Fruit fly (Drosophila melanogaster) whole organism, embryonic: ENCODE data around the gene CG43895.

Source experiments
- Adf1 ChIP-seq: fragments of 200-800 bp; sonication (Bioruptor generic); IDR thresholded peaks from 2 replicates; pipeline ENCODE4 v1.3.6; 2022; ENCODE audit warnings: missing biosample characterization, missing genetic modification characterization
- Bteb2 ChIP-seq: fragments of 200-800 bp; sonication (Bioruptor generic); optimal IDR thresholded peaks from 2 replicates; lab custom pipeline; 2016; ENCODE audit warnings: missing biosample characterization, missing genetic modification characterization
- CG10209 ChIP-seq: fragments of 200-800 bp; sonication (Bioruptor generic); optimal IDR thresholded peaks from 3 replicates; lab custom pipeline; 2017; ENCODE audit warnings: missing biosample characterization, mild to moderate bottlenecking, missing genetic modification characterization, missing genetic modification reagents
- CG10321 ChIP-seq: fragments of 200-800 bp; sonication (Bioruptor generic); IDR thresholded peaks from 2 replicates; pipeline ENCODE4 v1.3.6; 2022; ENCODE audit warnings: missing biosample characterization, missing genetic modification characterization
- CG12219 ChIP-seq: fragments of 200-800 bp; sonication (Bioruptor generic); optimal IDR thresholded peaks from 3 replicates; lab custom pipeline; 2018; ENCODE audit warnings: missing biosample characterization, mild to moderate bottlenecking, missing genetic modification characterization
- CG12659 ChIP-seq: fragments of 200-800 bp; sonication (Bioruptor generic); optimal IDR thresholded peaks from 3 replicates; lab custom pipeline; 2017; ENCODE audit warnings: mild to moderate bottlenecking, missing biosample characterization, missing genetic modification reagents, missing genetic modification characterization
- CG15514 ChIP-seq: fragments of 200-800 bp; sonication (Bioruptor generic); optimal IDR thresholded peaks from 3 replicates; lab custom pipeline; 2017; ENCODE audit warnings: missing biosample characterization, missing genetic modification characterization, mild to moderate bottlenecking, moderate library complexity, missing genetic modification reagents
- CG15601 ChIP-seq: fragments of 200-800 bp; sonication (Bioruptor generic); optimal IDR thresholded peaks from 3 replicates; lab custom pipeline; 2019; ENCODE audit warnings: missing biosample characterization, mild to moderate bottlenecking, missing genetic modification characterization, moderate library complexity
- CG17361 ChIP-seq: fragments of 200-800 bp; sonication (Bioruptor generic); IDR thresholded peaks from 3 replicates; pipeline ENCODE4 v1.3.6; 2022; ENCODE audit warnings: missing biosample characterization, missing genetic modification characterization
- CG17802 ChIP-seq: fragments of 200-800 bp; sonication (Bioruptor generic); optimal IDR thresholded peaks from 2 replicates; lab custom pipeline; 2018; ENCODE audit warnings: missing biosample characterization, mild to moderate bottlenecking, missing genetic modification characterization, moderate library complexity
- CG2116 ChIP-seq: fragments of 200-800 bp; sonication (Bioruptor generic); optimal IDR thresholded peaks from 3 replicates; lab custom pipeline; 2018; ENCODE audit warnings: missing biosample characterization, mild to moderate bottlenecking, missing genetic modification characterization
- CG34224 ChIP-seq: fragments of 200-800 bp; sonication (Bioruptor generic); IDR thresholded peaks from 3 replicates; pipeline ENCODE4 v1.3.6; 2022; ENCODE audit warnings: missing biosample characterization, missing genetic modification characterization; ENCODE audit not compliant: partially characterized antibody
- CG42726 ChIP-seq: fragments of 200-800 bp; sonication (Bioruptor generic); IDR thresholded peaks from 2 replicates; pipeline ENCODE4 v1.3.6; 2022; ENCODE audit warnings: missing biosample characterization, missing genetic modification characterization; ENCODE audit not compliant: partially characterized antibody
- CG4820 ChIP-seq: fragments of 200-800 bp; sonication (Bioruptor generic); optimal IDR thresholded peaks from 3 replicates; lab custom pipeline; 2016; ENCODE audit warnings: missing biosample characterization, missing genetic modification characterization
- CG6175 ChIP-seq: fragments of 200-800 bp; sonication (Bioruptor generic); IDR thresholded peaks from 3 replicates; pipeline ENCODE4 v1.3.6; 2022; ENCODE audit warnings: missing biosample characterization, missing genetic modification characterization
- CG6683 ChIP-seq: fragments of 200-800 bp; sonication (Bioruptor generic); optimal IDR thresholded peaks from 2 replicates; lab custom pipeline; 2017; ENCODE audit warnings: missing biosample characterization, mild to moderate bottlenecking, missing genetic modification characterization, missing genetic modification reagents
- CG8281 ChIP-seq: fragments of 200-800 bp; sonication (Bioruptor generic); optimal IDR thresholded peaks from 2 replicates; lab custom pipeline; 2018; ENCODE audit warnings: missing biosample characterization, mild to moderate bottlenecking, missing genetic modification characterization, moderate library complexity
- CG8290 ChIP-seq, 3 experiments: fragments of 200-800 bp; sonication (Bioruptor generic); optimal IDR thresholded peaks; 2 replicates each; lab custom pipeline; 2016 to 2019; ENCODE audit warnings: missing biosample characterization in 3 of 3, missing genetic modification characterization in 3 of 3, mild to moderate bottlenecking in 2 of 3, moderate library complexity in 1 of 3
- CG9215 ChIP-seq: fragments of 200-800 bp; sonication (Bioruptor generic); IDR thresholded peaks from 2 replicates; pipeline ENCODE4 v1.3.6; 2022; ENCODE audit warnings: missing biosample characterization, missing genetic modification characterization
- Chrac-16 ChIP-seq: fragments of 200-800 bp; sonication (Bioruptor generic); optimal IDR thresholded peaks from 3 replicates; lab custom pipeline; 2016; ENCODE audit warnings: missing biosample characterization, missing genetic modification characterization
- ERR ChIP-seq: fragments of 200-800 bp; sonication (Bioruptor generic); optimal IDR thresholded peaks from 2 replicates; lab custom pipeline; 2016; ENCODE audit warnings: missing biosample characterization, missing genetic modification characterization
- Fer1 ChIP-seq: fragments of 200-800 bp; sonication (Bioruptor generic); optimal IDR thresholded peaks from 2 replicates; lab custom pipeline; 2017; ENCODE audit warnings: missing biosample characterization, mild to moderate bottlenecking, missing genetic modification characterization
- Kr ChIP-seq: fragments of 200-800 bp; sonication (Bioruptor generic); optimal IDR thresholded peaks from 2 replicates; lab custom pipeline; 2017; ENCODE audit warnings: missing biosample characterization, mild to moderate bottlenecking, missing genetic modification characterization
- MESR4 ChIP-seq: fragments of 200-800 bp; sonication (Bioruptor generic); optimal IDR thresholded peaks from 2 replicates; lab custom pipeline; 2018; ENCODE audit warnings: missing biosample characterization, mild to moderate bottlenecking, missing genetic modification characterization, moderate library complexity
- MTF-1 ChIP-seq: fragments of 200-800 bp; sonication (Bioruptor generic); optimal IDR thresholded peaks from 2 replicates; lab custom pipeline; 2018; ENCODE audit warnings: missing biosample characterization, mild to moderate bottlenecking, missing genetic modification characterization, borderline replicate concordance
- Meics ChIP-seq: fragments of 200-800 bp; sonication (Bioruptor generic); optimal IDR thresholded peaks from 2 replicates; lab custom pipeline; 2017; ENCODE audit warnings: missing biosample characterization, mild to moderate bottlenecking, missing genetic modification characterization
- Nf-YA ChIP-seq: fragments of 200-800 bp; sonication (Bioruptor generic); IDR thresholded peaks from 2 replicates; pipeline ENCODE4 v1.3.6; 2022; ENCODE audit warnings: missing biosample characterization, missing genetic modification characterization
- Rx ChIP-seq: fragments of 200-800 bp; sonication (Bioruptor generic); IDR thresholded peaks from 2 replicates; pipeline ENCODE4 v1.3.6; 2022; ENCODE audit warnings: missing biosample characterization, missing genetic modification characterization
- Sry-δ ChIP-seq: fragments of 200-800 bp; sonication (Bioruptor generic); optimal IDR thresholded peaks from 2 replicates; lab custom pipeline; 2016; ENCODE audit warnings: missing biosample characterization, missing genetic modification characterization
- Ssrp ChIP-seq: fragments of 200-800 bp; sonication (Bioruptor generic); optimal IDR thresholded peaks from 2 replicates; lab custom pipeline; 2018; ENCODE audit warnings: missing biosample characterization, mild to moderate bottlenecking, missing genetic modification characterization, moderate library complexity
- Tbp ChIP-seq: fragments of >200 bp; optimal IDR thresholded peaks from 2 replicates; lab custom pipeline; 2018; ENCODE audit warnings: missing biosample characterization, missing genetic modification characterization
- bab2 ChIP-seq: fragments of 200-800 bp; sonication (Bioruptor generic); optimal IDR thresholded peaks from 2 replicates; lab custom pipeline; 2016; ENCODE audit warnings: missing biosample characterization, missing genetic modification characterization
- cwo ChIP-seq: fragments of 200-800 bp; sonication (Bioruptor generic); optimal IDR thresholded peaks from 3 replicates; lab custom pipeline; 2017; ENCODE audit warnings: missing biosample characterization, missing genetic modification characterization, mild to moderate bottlenecking, moderate library complexity, missing genetic modification reagents
- dm ChIP-seq: fragments of 200-800 bp; sonication (Bioruptor generic); optimal IDR thresholded peaks from 3 replicates; lab custom pipeline; 2016; ENCODE audit warnings: missing biosample characterization, missing genetic modification characterization
- eve ChIP-seq, 2 experiments: fragments of >200 bp; optimal IDR thresholded peaks; 2 replicates each; lab custom pipeline; 2017; ENCODE audit warnings: missing biosample characterization in 2 of 2, missing genetic modification characterization in 2 of 2
- grn ChIP-seq: fragments of 200-800 bp; sonication (Bioruptor generic); optimal IDR thresholded peaks from 3 replicates; lab custom pipeline; 2017; ENCODE audit warnings: missing biosample characterization, missing genetic modification characterization
- hkb ChIP-seq, 2 experiments: fragments of 200-800 bp in 1 of 2; fragments of >200 bp in 1 of 2; sonication (Bioruptor generic) in 1 of 2; IDR thresholded peaks in 1 of 2; optimal IDR thresholded peaks in 1 of 2; 2 replicates each; pipeline versions ENCODE4 v1.3.6 to Lab custom; 2017 to 2022; ENCODE audit warnings: missing biosample characterization in 1 of 2, missing genetic modification characterization in 1 of 2
- kah ChIP-seq: fragments of 200-800 bp; sonication (Bioruptor generic); optimal IDR thresholded peaks from 2 replicates; lab custom pipeline; 2018; ENCODE audit warnings: missing biosample characterization, mild to moderate bottlenecking, missing genetic modification characterization
- kay ChIP-seq: fragments of 200-800 bp; sonication (Bioruptor generic); optimal IDR thresholded peaks from 2 replicates; lab custom pipeline; 2016; ENCODE audit warnings: missing biosample characterization, missing genetic modification characterization
- klu ChIP-seq: fragments of 200-800 bp; sonication (Bioruptor generic); IDR thresholded peaks from 2 replicates; pipeline ENCODE4 v1.3.6; 2022; ENCODE audit warnings: missing biosample characterization, missing genetic modification characterization
- mld ChIP-seq: fragments of 200-800 bp; sonication (Bioruptor generic); IDR thresholded peaks from 3 replicates; pipeline ENCODE4 v1.3.6; 2022; ENCODE audit warnings: missing biosample characterization, missing genetic modification characterization; ENCODE audit not compliant: partially characterized antibody
- p53 ChIP-seq: fragments of 200-800 bp; sonication (Bioruptor generic); optimal IDR thresholded peaks from 2 replicates; lab custom pipeline; 2016; ENCODE audit warnings: missing biosample characterization, missing genetic modification characterization
- psq ChIP-seq: fragments of 200-800 bp; sonication (Bioruptor generic); optimal IDR thresholded peaks from 2 replicates; lab custom pipeline; 2017; ENCODE audit warnings: missing biosample characterization, missing genetic modification characterization
- scrt ChIP-seq: fragments of 200-800 bp; sonication (Bioruptor generic); optimal IDR thresholded peaks from 2 replicates; lab custom pipeline; 2018; ENCODE audit warnings: missing biosample characterization, mild to moderate bottlenecking, missing genetic modification characterization, moderate library complexity
- slp2 ChIP-seq: fragments of 200-800 bp; sonication (Bioruptor generic); optimal IDR thresholded peaks from 2 replicates; lab custom pipeline; 2016; ENCODE audit warnings: missing biosample characterization, missing genetic modification characterization
- trem ChIP-seq: fragments of 200-800 bp; optimal IDR thresholded peaks from 3 replicates; lab custom pipeline; 2019; ENCODE audit warnings: missing biosample characterization, mild to moderate bottlenecking, missing genetic modification characterization, moderate library complexity
- unc-4 ChIP-seq: fragments of 200-800 bp; sonication (Bioruptor generic); IDR thresholded peaks from 2 replicates; pipeline ENCODE4 v1.3.6; 2022; ENCODE audit warnings: missing biosample characterization, missing genetic modification characterization; ENCODE audit not compliant: partially characterized antibody
- wdn ChIP-seq: fragments of 200-800 bp; sonication (Bioruptor generic); IDR thresholded peaks from 2 replicates; pipeline ENCODE4 v1.3.6; 2022; ENCODE audit warnings: missing biosample characterization, missing genetic modification characterization
- wor ChIP-seq: fragments of 200-800 bp; sonication (Bioruptor generic); IDR thresholded peaks from 2 replicates; pipeline ENCODE4 v1.3.6; 2022; ENCODE audit warnings: missing biosample characterization, missing genetic modification characterization

The CG43895 gene

DNA sequence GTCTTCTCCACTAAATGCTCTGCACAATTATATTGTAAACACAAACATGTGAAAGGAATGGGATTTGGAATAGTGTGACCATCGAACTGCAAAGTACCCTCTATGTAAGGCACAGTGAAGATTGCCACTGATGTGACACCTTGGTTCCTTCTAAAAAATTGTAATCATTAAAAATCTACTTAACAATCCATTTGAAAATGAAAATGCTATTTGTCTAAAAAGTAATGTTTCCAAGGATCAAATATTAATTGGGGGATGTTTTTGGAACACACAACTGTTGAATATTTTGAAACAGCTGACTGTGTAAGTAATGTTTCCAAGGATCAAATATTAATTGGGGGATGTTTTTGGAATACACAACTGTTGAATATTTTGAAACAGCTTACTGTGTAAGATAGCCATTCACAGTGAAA, 14.7 kb upstream of the CG43895 start, which contains the start of gene CG32448 (continued):
- no peak for TF ChIP-seq grn (GFP tag; lab: Kevin White, UChicago)
- TF ChIP-seq Rx (GFP tag; lab: Robert Waterston, UW) = no peak
- peak; percentile 6 for TF ChIP-seq cwo (GFP tag; lab: Kevin White, UChicago)
- no peak for TF ChIP-seq CG10321 (GFP tag; lab: Robert Waterston, UW)
- no peak for TF ChIP-seq hkb (optimal IDR thresholded peaks at IDR 0.05; lab: Kevin White, UChicago)
- TF ChIP-seq hkb (GFP tag; IDR thresholded peaks at IDR 0.05; lab: Robert Waterston, UW) = peak; percentile 65; the same call in 1 of the 2 replicates
- peak; percentile 60 for TF ChIP-seq CG9215 (GFP tag; lab: Robert Waterston, UW)
- no peak for TF ChIP-seq MTF-1
- TF ChIP-seq CG17802 = peak; percentile 42
- TF ChIP-seq eve (GFP tag; optimal IDR thresholded peaks at IDR 0.05; lab: Kevin White, UChicago) = no peak
- TF ChIP-seq MESR4 = peak; percentile 48
- TF ChIP-seq Meics (GFP tag; lab: Kevin White, UChicago) = peak; percentile 60
- no peak; the same call in 2 of the 3 replicates for TF ChIP-seq CG6175 (GFP tag; lab: Robert Waterston, UW)
- no peak for TF ChIP-seq wor (GFP tag; lab: Robert Waterston, UW)
- TF ChIP-seq CG2116 (GFP tag; lab: Kevin White, UChicago) = peak; percentile 35
- no peak for TF ChIP-seq CG8281
- no peak for TF ChIP-seq CG6683
- TF ChIP-seq Nf-YA (GFP tag; lab: Robert Waterston, UW) = 0 out of 2 replicates have a peak, but pooled peaks have one; percentile 31
- TF ChIP-seq scrt (GFP tag; lab: Kevin White, UChicago) = peak; percentile 92
- TF ChIP-seq CG12659 (GFP tag; lab: Kevin White, UChicago) = peak; percentile 55
- no peak for TF ChIP-seq Tbp (GFP tag; lab: Kevin White, UChicago)
- peak; percentile 11 for TF ChIP-seq CG15601
- 0 out of 2 replicates have a peak, but pooled peaks have one; percentile 49 for TF ChIP-seq wdn (GFP tag; lab: Robert Waterston, UW)
- no peak for TF ChIP-seq klu (GFP tag; lab: Robert Waterston, UW)
- TF ChIP-seq ERR = peak; percentile 16
- TF ChIP-seq CG15514 (GFP tag; lab: Kevin White, UChicago) = peak; percentile 23
- no peak for TF ChIP-seq CG34224 (GFP tag; lab: Robert Waterston, UW)
- peak; percentile 57 for TF ChIP-seq CG10209 (GFP tag; lab: Kevin White, UChicago)
- TF ChIP-seq bab2 (GFP tag; lab: Kevin White, UChicago) = peak; percentile 71
- TF ChIP-seq Adf1 (GFP tag; lab: Robert Waterston, UW) = no peak
- TF ChIP-seq CG12219 (GFP tag; lab: Kevin White, UChicago) = peak; percentile 21
- TF ChIP-seq Bteb2 (GFP tag; lab: Kevin White, UChicago) = peak; percentile 51
- TF ChIP-seq trem = peak; percentile 69
- TF ChIP-seq Fer1 = peak; percentile 48
- no peak for TF ChIP-seq Kr (GFP tag; lab: Kevin White, UChicago)
- peak; percentile 31 for TF ChIP-seq slp2
- peak; percentile 37 for TF ChIP-seq kah
- TF ChIP-seq mld (GFP tag; lab: Robert Waterston, UW) = no peak
- peak; percentile 39 for TF ChIP-seq CG4820 (GFP tag; lab: Kevin White, UChicago)
- peak; percentile 26 for TF ChIP-seq Sry-δ (GFP tag; lab: Kevin White, UChicago)
- TF ChIP-seq unc-4 (GFP tag; lab: Robert Waterston, UW) = no peak
- peak; percentile 12 for TF ChIP-seq CG8290 (GFP tag; optimal IDR thresholded peaks at IDR 0.05; lab: Kevin White, UChicago)
- peak in 1 of 2 experiments; percentile 82 for TF ChIP-seq CG8290 (tag; optimal IDR thresholded peaks at IDR 0.05; lab: Kevin White, UChicago)
- TF ChIP-seq Ssrp (tag; lab: Kevin White, UChicago) = peak; percentile 41
- peak; percentile 20 for TF ChIP-seq kay
- peak; percentile 1 for TF ChIP-seq p53
- peak; percentile 38 for TF ChIP-seq Chrac-16
- TF ChIP-seq dm (GFP tag; lab: Kevin White, UChicago) = peak; percentile 76
- TF ChIP-seq CG42726 (GFP tag; lab: Robert Waterston, UW) = no peak
- peak; percentile 64 for TF ChIP-seq CG17361
- peak; percentile 0 for TF ChIP-seq psq (GFP tag; lab: Kevin White, UChicago)
